Fruit fly (Drosophila melanogaster) whole organism, pupa: ENCODE measurements around the gene Fkbp39.

ENCODE experiments used
- CG13204 ChIP-seq: fragments of 200-800 bp; sonication (Bioruptor generic); optimal IDR thresholded peaks from 2 replicates; lab custom pipeline; 2018; ENCODE audit warnings: missing biosample characterization, mild to moderate bottlenecking, missing genetic modification characterization, moderate library complexity
- CG17806 ChIP-seq: fragments of 200-800 bp; sonication (Bioruptor generic); optimal IDR thresholded peaks from 2 replicates; lab custom pipeline; 2018; ENCODE audit warnings: missing biosample characterization, mild to moderate bottlenecking, missing genetic modification characterization, moderate library complexity
- CG4496 ChIP-seq: fragments of 200-800 bp; sonication (Bioruptor generic); IDR thresholded peaks from 3 replicates; pipeline ENCODE4 v1.3.6; 2022; ENCODE audit warnings: missing biosample characterization, missing genetic modification characterization
- CG8159 ChIP-seq: fragments of 200-800 bp; sonication (Bioruptor generic); optimal IDR thresholded peaks from 3 replicates; lab custom pipeline; 2018; ENCODE audit warnings: missing biosample characterization, mild to moderate bottlenecking, missing genetic modification characterization, moderate library complexity
- D1 ChIP-seq: fragments of 200-800 bp; sonication (Bioruptor generic); optimal IDR thresholded peaks from 2 replicates; lab custom pipeline; 2018; ENCODE audit warnings: missing biosample characterization, mild to moderate bottlenecking, missing genetic modification characterization, moderate library complexity
- Pif1A ChIP-seq: fragments of 200-800 bp; sonication (Bioruptor generic); optimal IDR thresholded peaks from 3 replicates; lab custom pipeline; 2016; ENCODE audit warnings: missing biosample characterization, missing genetic modification characterization
- Snoo ChIP-seq: fragments of 200-800 bp; sonication (Bioruptor generic); optimal IDR thresholded peaks from 3 replicates; lab custom pipeline; 2017; ENCODE audit warnings: missing biosample characterization, mild to moderate bottlenecking, missing genetic modification characterization, inconsistent platforms
- fd96Ca ChIP-seq: fragments of 200-800 bp; sonication (Bioruptor generic); IDR thresholded peaks from 3 replicates; pipeline ENCODE4 v1.3.6; 2022; ENCODE audit warnings: missing biosample characterization, missing genetic modification characterization
- gl ChIP-seq: fragments of 200-800 bp; sonication (Bioruptor generic); optimal IDR thresholded peaks from 2 replicates; lab custom pipeline; 2018; ENCODE audit warnings: missing biosample characterization, mild to moderate bottlenecking, missing genetic modification characterization
- rn ChIP-seq: fragments of 200-800 bp; sonication (Bioruptor generic); IDR thresholded peaks from 2 replicates; pipeline ENCODE4 v1.3.6; 2022; ENCODE audit warnings: missing biosample characterization, missing genetic modification characterization

DNA sequence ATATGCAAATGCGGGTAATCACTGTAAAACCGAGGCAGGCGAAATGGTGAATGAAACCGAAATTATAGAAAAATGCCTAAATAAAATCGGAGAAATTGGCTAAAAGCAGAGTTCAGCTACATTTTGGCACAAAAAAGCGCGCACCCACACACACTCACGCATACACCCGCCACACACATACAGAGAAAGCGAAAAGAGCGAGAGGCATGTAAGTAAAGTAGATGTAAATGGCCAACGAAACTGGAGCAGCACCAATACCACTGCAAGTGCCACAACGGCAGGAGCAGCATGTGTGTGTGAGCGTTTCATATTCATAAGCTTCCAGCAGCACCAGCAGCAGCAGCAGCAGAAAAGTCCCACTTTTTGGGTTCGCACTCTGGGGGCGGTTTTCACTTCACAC, 42.5 kb upstream of the Fkbp39 start:
- no peak for TF ChIP-seq CG8159
- TF ChIP-seq CG4496 (GFP tag; lab: Robert Waterston, UW), result no peak
- no peak for TF ChIP-seq CG13204 (GFP tag; lab: Kevin White, UChicago)
- no peak for TF ChIP-seq gl (tag; lab: Kevin White, UChicago)
- TF ChIP-seq rn (GFP tag; lab: Robert Waterston, UW), result no peak
- no peak for TF ChIP-seq CG17806 (tag; lab: Kevin White, UChicago)
- no peak for TF ChIP-seq Pif1A (GFP tag; lab: Kevin White, UChicago)
- TF ChIP-seq D1 (tag; lab: Kevin White, UChicago), result no peak
- TF ChIP-seq fd96Ca (GFP tag; lab: Robert Waterston, UW), result no peak
- TF ChIP-seq Snoo (tag; lab: Kevin White, UChicago), result no peak
